Fruit fly (Drosophila melanogaster) whole organism, pupa: ENCODE data around the gene Rad23.

Source experiments
- CG10348 ChIP-seq: fragments of 200-800 bp; sonication (Bioruptor generic); IDR thresholded peaks from 2 replicates; pipeline ENCODE4 v1.3.6; 2022; ENCODE audit warnings: missing biosample characterization, missing genetic modification characterization
- CG12605 ChIP-seq: fragments of 200-800 bp; sonication (Bioruptor generic); IDR thresholded peaks from 2 replicates; pipeline ENCODE4 v1.3.6; 2022; ENCODE audit warnings: missing biosample characterization, missing genetic modification characterization
- CG13204 ChIP-seq: fragments of 200-800 bp; sonication (Bioruptor generic); optimal IDR thresholded peaks from 2 replicates; lab custom pipeline; 2018; ENCODE audit warnings: missing biosample characterization, mild to moderate bottlenecking, missing genetic modification characterization, moderate library complexity
- CG14655 ChIP-seq: fragments of 200-800 bp; sonication (Bioruptor generic); optimal IDR thresholded peaks from 3 replicates; lab custom pipeline; 2017; ENCODE audit warnings: mild to moderate bottlenecking, missing biosample characterization, missing genetic modification reagents, missing genetic modification characterization
- CG15710 ChIP-seq: fragments of 200-800 bp; sonication (Bioruptor generic); optimal IDR thresholded peaks from 2 replicates; lab custom pipeline; 2018; ENCODE audit warnings: missing biosample characterization, mild to moderate bottlenecking, missing genetic modification characterization, moderate library complexity
- CG17806 ChIP-seq: fragments of 200-800 bp; sonication (Bioruptor generic); optimal IDR thresholded peaks from 2 replicates; lab custom pipeline; 2018; ENCODE audit warnings: missing biosample characterization, mild to moderate bottlenecking, missing genetic modification characterization, moderate library complexity
- CG32121 ChIP-seq: fragments of 200-800 bp; sonication (Bioruptor generic); IDR thresholded peaks from 2 replicates; pipeline ENCODE4 v1.3.6; 2022; ENCODE audit warnings: missing biosample characterization, missing genetic modification characterization
- CG34367 ChIP-seq: fragments of 200-800 bp; sonication (Bioruptor generic); optimal IDR thresholded peaks from 2 replicates; lab custom pipeline; 2018; ENCODE audit warnings: missing biosample characterization, mild to moderate bottlenecking, missing genetic modification characterization
- CG4496 ChIP-seq: fragments of 200-800 bp; sonication (Bioruptor generic); IDR thresholded peaks from 3 replicates; pipeline ENCODE4 v1.3.6; 2022; ENCODE audit warnings: missing biosample characterization, missing genetic modification characterization
- CG8159 ChIP-seq: fragments of 200-800 bp; sonication (Bioruptor generic); optimal IDR thresholded peaks from 3 replicates; lab custom pipeline; 2018; ENCODE audit warnings: missing biosample characterization, mild to moderate bottlenecking, missing genetic modification characterization, moderate library complexity
- CG8301 ChIP-seq: fragments of 200-800 bp; sonication (Bioruptor generic); optimal IDR thresholded peaks from 2 replicates; lab custom pipeline; 2018; ENCODE audit warnings: missing biosample characterization, mild to moderate bottlenecking, missing genetic modification characterization
- CG9948 ChIP-seq: fragments of 200-800 bp; sonication (Bioruptor generic); optimal IDR thresholded peaks from 2 replicates; lab custom pipeline; 2018; ENCODE audit warnings: missing biosample characterization, mild to moderate bottlenecking, missing genetic modification characterization, moderate library complexity
- D1 ChIP-seq: fragments of 200-800 bp; sonication (Bioruptor generic); optimal IDR thresholded peaks from 2 replicates; lab custom pipeline; 2018; ENCODE audit warnings: missing biosample characterization, mild to moderate bottlenecking, missing genetic modification characterization, moderate library complexity
- EcR ChIP-seq: fragments of 200-800 bp; sonication (Bioruptor generic); optimal IDR thresholded peaks from 3 replicates; lab custom pipeline; 2019; ENCODE audit warnings: missing biosample characterization, missing genetic modification characterization, mild to moderate bottlenecking, moderate library complexity, missing genetic modification reagents
- Ets98B ChIP-seq: fragments of 200-800 bp; sonication (Bioruptor generic); IDR thresholded peaks from 2 replicates; pipeline ENCODE4 v1.3.6; 2022; ENCODE audit warnings: missing biosample characterization, missing genetic modification characterization
- Pif1A ChIP-seq: fragments of 200-800 bp; sonication (Bioruptor generic); optimal IDR thresholded peaks from 3 replicates; lab custom pipeline; 2016; ENCODE audit warnings: missing biosample characterization, missing genetic modification characterization
- Pif1B ChIP-seq: fragments of 200-800 bp; sonication (Bioruptor generic); optimal IDR thresholded peaks from 3 replicates; lab custom pipeline; 2016; ENCODE audit warnings: missing biosample characterization, missing genetic modification characterization
- Snoo ChIP-seq: fragments of 200-800 bp; sonication (Bioruptor generic); optimal IDR thresholded peaks from 3 replicates; lab custom pipeline; 2017; ENCODE audit warnings: missing biosample characterization, mild to moderate bottlenecking, missing genetic modification characterization, inconsistent platforms
- fd96Ca ChIP-seq: fragments of 200-800 bp; sonication (Bioruptor generic); IDR thresholded peaks from 3 replicates; pipeline ENCODE4 v1.3.6; 2022; ENCODE audit warnings: missing biosample characterization, missing genetic modification characterization
- gl ChIP-seq: fragments of 200-800 bp; sonication (Bioruptor generic); optimal IDR thresholded peaks from 2 replicates; lab custom pipeline; 2018; ENCODE audit warnings: missing biosample characterization, mild to moderate bottlenecking, missing genetic modification characterization
- rn ChIP-seq: fragments of 200-800 bp; sonication (Bioruptor generic); IDR thresholded peaks from 2 replicates; pipeline ENCODE4 v1.3.6; 2022; ENCODE audit warnings: missing biosample characterization, missing genetic modification characterization

Gene Rad23

dm6 chr4:332268-332667 is 24.4 kb downstream of the Rad23 start:
- no peak for TF ChIP-seq CG4496
- TF ChIP-seq Pif1A = no peak
- no peak for TF ChIP-seq CG10348 (GFP tag; lab: Robert Waterston, UW)
- TF ChIP-seq Ets98B (GFP tag; lab: Robert Waterston, UW) = no peak
- TF ChIP-seq CG17806 (tag; lab: Kevin White, UChicago) = no peak
- TF ChIP-seq CG12605 (GFP tag; lab: Robert Waterston, UW) = no peak
- no peak for TF ChIP-seq CG14655 (GFP tag; lab: Kevin White, UChicago)
- no peak for TF ChIP-seq Snoo (tag; lab: Kevin White, UChicago)
- no peak for TF ChIP-seq CG8301 (tag; lab: Kevin White, UChicago)
- no peak for TF ChIP-seq CG13204 (GFP tag; lab: Kevin White, UChicago)
- TF ChIP-seq fd96Ca (GFP tag; lab: Robert Waterston, UW) = no peak
- no peak for TF ChIP-seq CG34367 (tag; lab: Kevin White, UChicago)
- no peak for TF ChIP-seq CG15710 (tag; lab: Kevin White, UChicago)
- TF ChIP-seq EcR (GFP tag; lab: Kevin White, UChicago) = no peak
- TF ChIP-seq Pif1B (GFP tag; lab: Kevin White, UChicago) = no peak
- TF ChIP-seq CG8159 (tag; lab: Kevin White, UChicago) = no peak
- TF ChIP-seq CG9948 (tag; lab: Kevin White, UChicago) = no peak
- TF ChIP-seq rn (GFP tag; lab: Robert Waterston, UW) = no peak

- TF ChIP-seq EcR (GFP tag; lab: Kevin White, UChicago) (no peak), CG4496 (no peak), CG10348 (GFP tag; lab: Robert Waterston, UW) (no peak), Ets98B (GFP tag; lab: Robert Waterston, UW) (no peak), rn (GFP tag; lab: Robert Waterston, UW) (no peak), Pif1A (no peak), Snoo (tag; lab: Kevin White, UChicago) (no peak), CG9948 (tag; lab: Kevin White, UChicago) (no peak), fd96Ca (GFP tag; lab: Robert Waterston, UW) (no peak), Pif1B (GFP tag; lab: Kevin White, UChicago) (no peak), CG14655 (GFP tag; lab: Kevin White, UChicago) (no peak), D1 (tag; lab: Kevin White, UChicago) (no peak), CG34367 (tag; lab: Kevin White, UChicago) (no peak), CG15710 (tag; lab: Kevin White, UChicago) (no peak), CG8301 (tag; lab: Kevin White, UChicago) (no peak), gl (tag; lab: Kevin White, UChicago) (no peak), CG32121 (no peak), CG17806 (tag; lab: Kevin White, UChicago) (no peak)
These were observed 28.1 kb downstream of the Rad23 start for dm6 chr4:336021-336420.

- TF ChIP-seq Pif1A = no peak
- no peak for TF ChIP-seq CG8301 (tag; lab: Kevin White, UChicago)
- no peak for TF ChIP-seq rn (GFP tag; lab: Robert Waterston, UW)
- TF ChIP-seq CG9948 (tag; lab: Kevin White, UChicago) = no peak
- no peak for TF ChIP-seq Pif1B (GFP tag; lab: Kevin White, UChicago)
- TF ChIP-seq CG10348 (GFP tag; lab: Robert Waterston, UW) = no peak
- no peak for TF ChIP-seq CG14655 (GFP tag; lab: Kevin White, UChicago)
- TF ChIP-seq EcR (GFP tag; lab: Kevin White, UChicago) = no peak
- TF ChIP-seq CG32121 = no peak
- TF ChIP-seq Snoo (tag; lab: Kevin White, UChicago) = no peak
- TF ChIP-seq CG15710 (tag; lab: Kevin White, UChicago) = no peak
- TF ChIP-seq gl (tag; lab: Kevin White, UChicago) = no peak
- TF ChIP-seq CG8159 (tag; lab: Kevin White, UChicago) = no peak
- no peak for TF ChIP-seq CG4496
- no peak for TF ChIP-seq D1 (tag; lab: Kevin White, UChicago)
- no peak for TF ChIP-seq Ets98B (GFP tag; lab: Robert Waterston, UW)
These were observed 50.4 kb downstream of the Rad23 start, which contains the start of gene PMCA for dm6 chr4:358093-358929. TSS of gene PMCA (minus strand) at chr4:358917.

dm6 chr4:358930-359268 is 51.0 kb downstream of the Rad23 start:
- TF ChIP-seq rn (GFP tag; lab: Robert Waterston, UW) = no peak

dm6 chr4:359759-360290 is 51.9 kb downstream of the Rad23 start, which contains the start of gene Hcf:
TSS of gene Hcf (plus strand) at chr4:359938.
- TF ChIP-seq gl (tag; lab: Kevin White, UChicago) (no peak), CG32121 (no peak), CG12605 (GFP tag; lab: Robert Waterston, UW) (no peak), CG17806 (tag; lab: Kevin White, UChicago) (no peak)
